Worm (Caenorhabditis elegans) whole organism, young adult: ENCODE data around the gene srh-31.

Experiments used
- C06A6.2 ChIP-seq: fragments of 200-800 bp; sonication (Bioruptor generic); conservative IDR thresholded peaks from 2 replicates; pipeline ENCODE4 v1.3.6; 2022; ENCODE audit warnings: missing genetic modification characterization, missing compliant biosample characterization
- C17E4.6 ChIP-seq: fragments of 200-800 bp; sonication (Bioruptor generic); IDR thresholded peaks from 2 replicates; pipeline ENCODE4 v1.3.6; 2022; ENCODE audit warnings: missing genetic modification reagents, missing genetic modification characterization, missing compliant biosample characterization
- K11D2.4 ChIP-seq: fragments of 200-800 bp; sonication (Bioruptor generic); IDR thresholded peaks from 2 replicates; pipeline ENCODE4 v1.3.6; 2022; ENCODE audit warnings: missing genetic modification reagents, missing genetic modification characterization, missing compliant biosample characterization
- nhr-80 ChIP-seq: sonication (generic microtip); optimal IDR thresholded peaks from 2 replicates; lab custom pipeline; 2016; ENCODE audit warnings: missing genetic modification characterization, missing compliant biosample characterization
- snpc-1.3 ChIP-seq: sonication (generic microtip); optimal IDR thresholded peaks from 2 replicates; lab custom pipeline; 2017; ENCODE audit warnings: missing genetic modification characterization, mild to moderate bottlenecking, missing compliant biosample characterization, antibody characterized with exemption, moderate library complexity, missing genotype, missing genetic modification reagents; ENCODE audit not compliant: insufficient read depth
- sptf-2 ChIP-seq: fragments of 200-800 bp; sonication (Bioruptor generic); optimal IDR thresholded peaks from 2 replicates; lab custom pipeline; 2018; ENCODE audit warnings: mild to moderate bottlenecking, missing genetic modification characterization, missing compliant biosample characterization

Gene srh-31

ce11 chrV:17754999-17755398 is 47.9 kb downstream of the srh-31 start:
- TF ChIP-seq snpc-1.3 (tag; lab: Kevin White, UChicago) (no peak), nhr-80 (tag; lab: Kevin White, UChicago) (peak; percentile 31)

ce11 chrV:17755592-17755991 is 48.5 kb downstream of the srh-31 start, which contains the start of gene pgp-9:
TSS of gene pgp-9 (plus strand) at chrV:17755892.
- TF ChIP-seq C06A6.2 (no peak), C17E4.6 (GFP tag; lab: Robert Waterston, UW) (no peak), K11D2.4 (GFP tag; lab: Robert Waterston, UW) (no peak), sptf-2 (no peak)
- TF ChIP-seq, all 124 proteins: peak for 0
